Fruit fly (Drosophila melanogaster) whole organism, larva: ENCODE results near the gene CG14200.

Experiments
- noc ChIP-seq: fragments of 200-800 bp; sonication (Bioruptor generic); optimal IDR thresholded peaks from 3 replicates; lab custom pipeline; 2019; ENCODE audit warnings: missing biosample characterization, mild to moderate bottlenecking, missing genetic modification characterization, moderate library complexity

CG14200 gene

dm6 chrX:19549570-19549969 lies 54.3 kb downstream of the CG14200 start:
- TF ChIP-seq noc: no peak

DNA sequence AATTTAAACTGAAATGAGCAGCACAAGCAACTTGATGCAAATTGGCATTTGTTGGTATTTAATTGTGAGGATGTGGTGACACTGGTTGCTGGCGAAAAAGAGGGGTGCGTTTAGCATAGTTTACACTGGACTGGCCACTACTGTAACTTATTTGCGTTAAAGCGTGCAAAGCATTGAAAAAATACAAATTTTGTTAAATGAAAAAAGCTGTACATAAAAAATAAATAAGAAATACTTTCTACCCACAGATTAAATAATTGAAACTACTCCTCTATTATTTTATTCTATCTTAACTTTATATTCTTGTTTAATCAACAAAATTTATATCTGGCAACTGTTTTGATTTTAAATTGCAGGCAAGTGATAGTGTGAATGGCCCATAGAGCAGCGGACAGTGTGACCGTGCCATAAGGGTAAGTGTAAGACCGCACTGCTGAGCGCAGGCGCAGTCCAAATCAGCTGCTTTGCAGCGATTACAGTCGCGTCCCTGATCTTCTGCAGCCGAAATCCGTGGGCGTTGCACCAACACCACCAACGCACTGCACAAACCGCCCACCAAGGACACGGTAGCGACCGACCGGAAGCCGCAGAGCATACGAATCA lies 70.5 kb downstream of the CG14200 start, which contains the start of the genes Grip84 and car:
Grip84 (minus strand) TSS at position 51 of the 603 bp plus-strand sequence.
car (plus strand) TSS at position 306 of the 603 bp plus-strand sequence.
- TF ChIP-seq noc: no peak
